Fruit fly (Drosophila melanogaster) whole organism, wandering third instar larva: ENCODE measurements around the gene CG5235.

ENCODE experiments used
- Abd-B ChIP-seq: fragments of >200 bp; optimal IDR thresholded peaks from 2 replicates; lab custom pipeline; 2017; ENCODE audit warnings: missing biosample characterization, missing genetic modification characterization
- CG32264 ChIP-seq: fragments of 200-800 bp; sonication (Bioruptor generic); optimal IDR thresholded peaks from 2 replicates; lab custom pipeline; 2016; ENCODE audit warnings: missing biosample characterization, missing genetic modification characterization
- CG9705 ChIP-seq: fragments of 200-800 bp; sonication (Bioruptor generic); optimal IDR thresholded peaks from 2 replicates; lab custom pipeline; 2018; ENCODE audit warnings: missing biosample characterization, mild to moderate bottlenecking, missing genetic modification characterization
- CrebA ChIP-seq: fragments of 200-800 bp; sonication (Bioruptor generic); optimal IDR thresholded peaks from 2 replicates; lab custom pipeline; 2016; ENCODE audit warnings: missing biosample characterization, mild to moderate bottlenecking, missing genetic modification characterization, borderline replicate concordance
- Dfd ChIP-seq: fragments of >200 bp; optimal IDR thresholded peaks from 2 replicates; lab custom pipeline; 2017; ENCODE audit warnings: missing biosample characterization, missing genetic modification characterization
- Dif ChIP-seq: fragments of 200-275, 200-300 bp; sonication (Bioruptor generic); optimal IDR thresholded peaks from 2 replicates; lab custom pipeline; 2018; ENCODE audit warnings: missing biosample characterization, missing genetic modification characterization; ENCODE audit not compliant: partially characterized antibody
- GATAd ChIP-seq: sonication (Bioruptor generic); optimal IDR thresholded peaks from 2 replicates; lab custom pipeline; 2016; ENCODE audit warnings: missing biosample characterization, missing genetic modification characterization
- HLH106 ChIP-seq: fragments of 200-800 bp; optimal IDR thresholded peaks from 3 replicates; lab custom pipeline; 2019; ENCODE audit warnings: missing biosample characterization, mild to moderate bottlenecking, missing genetic modification characterization, moderate library complexity
- Hnf4 ChIP-seq: fragments of 200-800 bp; sonication (Bioruptor generic); optimal IDR thresholded peaks from 2 replicates; lab custom pipeline; 2016; ENCODE audit warnings: missing biosample characterization, mild to moderate bottlenecking, missing genetic modification characterization
- Hr78 ChIP-seq: fragments of >200 bp; optimal IDR thresholded peaks from 2 replicates; lab custom pipeline; 2017; ENCODE audit warnings: missing biosample characterization, missing genetic modification characterization
- Hr83 ChIP-seq: fragments of 200-300 bp; sonication (Bioruptor generic); optimal IDR thresholded peaks from 2 replicates; lab custom pipeline; 2016; ENCODE audit warnings: missing biosample characterization, mild to moderate bottlenecking, missing genetic modification characterization, moderate library complexity; ENCODE audit not compliant: poor library complexity, severe bottlenecking
- Jra ChIP-seq: sonication (Bioruptor generic); optimal IDR thresholded peaks from 2 replicates; lab custom pipeline; 2016; ENCODE audit warnings: missing biosample characterization, missing genetic modification characterization
- Mio ChIP-seq: sonication (Bioruptor generic); optimal IDR thresholded peaks from 2 replicates; lab custom pipeline; 2016; ENCODE audit warnings: missing biosample characterization, missing genetic modification characterization
- Myc ChIP-seq: fragments of >200 bp; optimal IDR thresholded peaks from 2 replicates; lab custom pipeline; 2017
- N ChIP-seq: fragments of >200 bp; optimal IDR thresholded peaks from 2 replicates; lab custom pipeline; 2018; ENCODE audit warnings: missing biosample characterization, missing external identifiers, missing genetic modification characterization
- OdsH ChIP-seq: fragments of 200-800 bp; sonication (Bioruptor generic); optimal IDR thresholded peaks from 2 replicates; lab custom pipeline; 2016; ENCODE audit warnings: missing biosample characterization, mild to moderate bottlenecking, missing genetic modification characterization
- Rel ChIP-seq, 2 experiments: fragments of 200-800 bp; sonication (Bioruptor generic) in 1 of 2; optimal IDR thresholded peaks; 2 replicates in 1 of 2; 3 replicates in 1 of 2; lab custom pipeline; 2016 to 2019; ENCODE audit warnings: mild to moderate bottlenecking in 2 of 2, missing biosample characterization in 2 of 2, missing genetic modification characterization in 2 of 2, moderate library complexity in 1 of 2
- Sp1 ChIP-seq: fragments of 200-800 bp; sonication (Bioruptor generic); optimal IDR thresholded peaks from 3 replicates; lab custom pipeline; 2019; ENCODE audit warnings: missing biosample characterization, mild to moderate bottlenecking, missing genetic modification characterization, moderate library complexity
- Vsx2 ChIP-seq: fragments of 200-300, 225-300 bp; sonication (Bioruptor generic); optimal IDR thresholded peaks from 2 replicates; lab custom pipeline; 2018; ENCODE audit warnings: missing biosample characterization, missing genetic modification characterization; ENCODE audit not compliant: partially characterized antibody
- br ChIP-seq: fragments of 200-800 bp; sonication (Bioruptor generic); optimal IDR thresholded peaks from 2 replicates; lab custom pipeline; 2016; ENCODE audit warnings: missing biosample characterization, missing genetic modification characterization
- brk ChIP-seq: fragments of 200-800 bp; sonication (Bioruptor generic); optimal IDR thresholded peaks from 2 replicates; lab custom pipeline; 2016; ENCODE audit warnings: missing biosample characterization, mild to moderate bottlenecking, missing genetic modification characterization
- dl ChIP-seq, 2 experiments: fragments of 175-275, 200-275 bp in 1 of 2; fragments of 200-275 bp in 1 of 2; sonication (Bioruptor generic); optimal IDR thresholded peaks; lab custom pipeline; 2018; ENCODE audit warnings: mild to moderate bottlenecking in 2 of 2, missing biosample characterization in 2 of 2, missing genetic modification characterization in 2 of 2, moderate library complexity in 2 of 2; ENCODE audit not compliant: partially characterized antibody in 2 of 2, insufficient read depth in 1 of 2
- dmrt93B ChIP-seq: fragments of 200-800 bp; sonication (Bioruptor generic); optimal IDR thresholded peaks from 2 replicates; lab custom pipeline; 2018; ENCODE audit warnings: missing biosample characterization, mild to moderate bottlenecking, missing genetic modification characterization
- dsf ChIP-seq: sonication (Bioruptor generic); optimal IDR thresholded peaks from 2 replicates; lab custom pipeline; 2016; ENCODE audit warnings: missing biosample characterization, missing genetic modification characterization, borderline replicate concordance
- ey ChIP-seq: fragments of 200-800 bp; sonication (Bioruptor generic); optimal IDR thresholded peaks from 2 replicates; lab custom pipeline; 2016; ENCODE audit warnings: missing biosample characterization, missing genetic modification characterization
- foxo ChIP-seq, 2 experiments: fragments of 200-800 bp; sonication (Bioruptor generic); optimal IDR thresholded peaks; 2 replicates in 1 of 2; 3 replicates in 1 of 2; lab custom pipeline; 2016 to 2017; ENCODE audit warnings: missing biosample characterization in 2 of 2, missing genetic modification characterization in 2 of 2
- fru ChIP-seq: fragments of 200-800 bp; sonication (Bioruptor generic); optimal IDR thresholded peaks from 3 replicates; lab custom pipeline; 2016; ENCODE audit warnings: missing biosample characterization, mild to moderate bottlenecking, missing genetic modification characterization
- h ChIP-seq: fragments of 200-800 bp; sonication (Bioruptor generic); optimal IDR thresholded peaks from 3 replicates; lab custom pipeline; 2016; ENCODE audit warnings: missing biosample characterization, mild to moderate bottlenecking, missing genetic modification characterization
- jim ChIP-seq: fragments of 175-275, 200-325 bp; sonication (Bioruptor generic); optimal IDR thresholded peaks from 2 replicates; lab custom pipeline; 2016; ENCODE audit warnings: missing biosample characterization, mild to moderate bottlenecking, missing genetic modification characterization
- lola ChIP-seq: fragments of >200 bp; optimal IDR thresholded peaks from 2 replicates; lab custom pipeline; 2017; ENCODE audit warnings: missing biosample characterization, missing genetic modification characterization
- pan ChIP-seq: fragments of >200 bp; optimal IDR thresholded peaks from 2 replicates; lab custom pipeline; 2017
- psq ChIP-seq: fragments of 200-800 bp; sonication (Bioruptor generic); optimal IDR thresholded peaks from 3 replicates; lab custom pipeline; 2017; ENCODE audit warnings: missing biosample characterization, mild to moderate bottlenecking, missing genetic modification characterization, moderate library complexity
- rgr ChIP-seq: fragments of 200-800 bp; sonication (Bioruptor generic); optimal IDR thresholded peaks from 3 replicates; lab custom pipeline; 2016; ENCODE audit warnings: missing biosample characterization, mild to moderate bottlenecking, missing genetic modification characterization
- sage ChIP-seq: fragments of 200-800 bp; sonication (Bioruptor generic); optimal IDR thresholded peaks from 2 replicates; lab custom pipeline; 2016; ENCODE audit warnings: missing biosample characterization, mild to moderate bottlenecking, missing genetic modification characterization
- sv ChIP-seq: fragments of 200-800 bp; sonication (Bioruptor generic); optimal IDR thresholded peaks from 3 replicates; lab custom pipeline; 2016; ENCODE audit warnings: missing biosample characterization, missing genetic modification characterization
- tai ChIP-seq: sonication (Bioruptor generic); optimal IDR thresholded peaks from 2 replicates; lab custom pipeline; 2016; ENCODE audit warnings: missing biosample characterization, missing genetic modification characterization
- usp ChIP-seq: fragments of >200 bp; optimal IDR thresholded peaks from 2 replicates; lab custom pipeline; 2017; ENCODE audit warnings: missing biosample characterization, missing genetic modification characterization
- woc ChIP-seq: sonication (Bioruptor generic); optimal IDR thresholded peaks from 2 replicates; lab custom pipeline; 2016; ENCODE audit warnings: missing biosample characterization, mild to moderate bottlenecking, missing genetic modification characterization

The CG5235 gene

DNA sequence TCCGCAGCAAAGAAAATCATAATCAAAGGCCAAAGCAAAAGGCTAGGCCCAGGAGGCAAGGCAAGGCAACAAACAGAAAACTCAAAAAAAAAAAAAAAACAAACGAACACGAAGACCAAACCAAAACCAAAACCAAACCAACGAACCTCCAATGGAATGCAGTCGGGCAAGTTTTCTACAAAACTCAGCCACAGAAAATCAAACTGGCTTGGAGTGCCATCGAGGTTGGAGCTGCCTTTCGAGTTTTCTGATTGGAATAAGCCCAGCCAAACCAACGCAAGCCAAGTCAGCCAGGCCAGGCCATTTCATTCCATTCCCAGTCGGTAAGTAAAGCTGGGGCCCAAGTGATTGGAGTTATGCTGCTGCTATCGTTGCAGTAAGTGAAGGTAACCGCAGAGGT is 47.6 kb downstream of the CG5235 start:
- TF ChIP-seq sage = no peak
- TF ChIP-seq CrebA (GFP tag; lab: Kevin White, UChicago) = peak; percentile 25
- TF ChIP-seq dl (GFP tag; optimal IDR thresholded peaks at IDR 0.05; lab: Kevin White, UChicago; ENCODE audit: insufficient read depth in 1 of 2, partially characterized antibody in 2 of 2) = peak in 1 of 2 experiments; percentile 3
- TF ChIP-seq CG32264 (GFP tag; lab: Kevin White, UChicago) = no peak
- peak; percentile 35 for TF ChIP-seq fru (GFP tag; lab: Kevin White, UChicago)
- peak; percentile 35 for TF ChIP-seq Hr83 (GFP tag; lab: Kevin White, UChicago)

DNA sequence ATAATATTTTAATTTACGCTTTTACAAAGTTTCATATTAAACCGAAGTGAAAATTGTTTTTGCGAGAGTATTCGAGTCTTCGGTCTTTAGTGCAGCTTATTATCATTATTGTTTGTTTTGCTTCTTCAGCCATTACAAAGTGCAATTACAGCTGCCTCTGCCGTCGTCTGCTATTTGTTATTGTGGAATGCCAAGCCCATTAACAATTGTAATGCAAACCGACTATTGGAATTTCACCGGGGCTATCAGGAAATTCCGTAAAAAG is 48.2 kb downstream of the CG5235 start:
- no peak for TF ChIP-seq Sp1 (GFP tag; lab: Kevin White, UChicago)
- TF ChIP-seq fru (GFP tag; lab: Kevin White, UChicago) = no peak
- no peak for TF ChIP-seq jim (GFP tag; lab: Kevin White, UChicago)
- no peak for TF ChIP-seq Hr78 (GFP tag; lab: Kevin White, UChicago)
- TF ChIP-seq Dif (GFP tag; lab: Kevin White, UChicago) = no peak
- TF ChIP-seq lola (GFP tag; lab: Kevin White, UChicago) = no peak
- no peak for TF ChIP-seq Mio (GFP tag; lab: Kevin White, UChicago)
- TF ChIP-seq psq = no peak
- no peak for TF ChIP-seq Myc (lab: Kevin White, UChicago)

DNA sequence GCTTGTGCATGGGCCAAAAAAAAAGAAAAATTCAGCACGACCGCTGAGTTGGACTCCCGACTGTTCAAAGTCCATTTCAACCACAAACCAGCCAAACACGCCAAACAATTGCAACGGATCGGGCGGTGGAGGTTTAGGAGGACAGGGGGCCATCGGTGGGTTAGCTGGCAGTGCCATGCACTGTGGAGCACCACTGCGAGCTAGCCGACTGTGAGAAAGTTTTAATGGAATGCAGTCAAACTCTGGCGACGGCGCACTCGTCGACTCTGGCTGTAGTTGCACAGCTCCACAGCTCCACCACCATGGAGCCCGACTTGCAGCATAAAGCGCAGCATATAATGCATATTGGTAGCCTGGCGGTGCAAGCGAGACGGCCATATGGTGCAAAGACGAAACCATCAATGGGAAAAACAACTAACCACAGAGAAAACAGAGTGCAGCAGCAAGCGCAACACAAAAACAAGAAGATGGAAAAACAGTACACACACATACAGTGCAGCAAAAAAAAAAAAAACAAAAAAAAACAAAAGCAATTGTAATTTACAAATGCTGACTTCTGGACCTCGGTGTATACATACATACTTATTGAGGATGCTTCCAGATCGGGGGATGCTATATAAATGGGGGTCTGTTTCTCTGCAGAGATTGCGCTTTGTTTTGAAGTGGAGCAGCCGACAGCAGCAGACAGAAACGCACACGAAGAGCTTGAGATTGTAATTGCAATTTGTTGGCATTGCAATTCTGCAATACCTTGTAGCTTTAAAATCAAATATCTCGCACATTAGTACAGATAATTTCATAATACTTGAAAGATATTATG is 48.7 kb downstream of the CG5235 start:
- no peak for TF ChIP-seq jim (GFP tag; lab: Kevin White, UChicago)
- no peak for TF ChIP-seq Vsx2 (GFP tag; lab: Kevin White, UChicago)
- TF ChIP-seq foxo (GFP tag; optimal IDR thresholded peaks at IDR 0.05; lab: Kevin White, UChicago) = no peak
- TF ChIP-seq tai = no peak
- TF ChIP-seq CG32264 (GFP tag; lab: Kevin White, UChicago) = no peak
- TF ChIP-seq usp (GFP tag; lab: Kevin White, UChicago) = no peak
- no peak for TF ChIP-seq Hr78 (GFP tag; lab: Kevin White, UChicago)
- TF ChIP-seq br (GFP tag; lab: Kevin White, UChicago) = no peak
- TF ChIP-seq h (GFP tag; lab: Kevin White, UChicago) = no peak
- TF ChIP-seq HLH106 = no peak
- peak; percentile 32 for TF ChIP-seq psq
- TF ChIP-seq N (GFP tag; lab: Kevin White, UChicago) = no peak
- TF ChIP-seq woc = peak; percentile 23
- TF ChIP-seq lola (GFP tag; lab: Kevin White, UChicago) = no peak
- TF ChIP-seq Rel (GFP tag; optimal IDR thresholded peaks at IDR 0.05; lab: Kevin White, UChicago) = no peak
- peak; percentile 46 for TF ChIP-seq Rel (tag; optimal IDR thresholded peaks at IDR 0.05; lab: Kevin White, UChicago)
- TF ChIP-seq Hr83 (GFP tag; lab: Kevin White, UChicago) = peak; percentile 58
- TF ChIP-seq Myc (lab: Kevin White, UChicago) = no peak
- no peak for TF ChIP-seq CG9705 (GFP tag; lab: Kevin White, UChicago)
- TF ChIP-seq Mio (GFP tag; lab: Kevin White, UChicago) = no peak
- TF ChIP-seq fru (GFP tag; lab: Kevin White, UChicago) = peak; percentile 16
- no peak for TF ChIP-seq Dfd (GFP tag; lab: Kevin White, UChicago)
- peak; percentile 30 for TF ChIP-seq brk (GFP tag; lab: Kevin White, UChicago)
- TF ChIP-seq pan = no peak
- no peak for TF ChIP-seq dsf (GFP tag; lab: Kevin White, UChicago)
- no peak for TF ChIP-seq rgr (GFP tag; lab: Kevin White, UChicago)
- no peak for TF ChIP-seq OdsH (GFP tag; lab: Kevin White, UChicago)
- TF ChIP-seq Hnf4 (GFP tag; lab: Kevin White, UChicago) = peak; percentile 79
- no peak for TF ChIP-seq sv
- TF ChIP-seq Sp1 (GFP tag; lab: Kevin White, UChicago) = peak; percentile 51
- peak; percentile 61 for TF ChIP-seq Dif (GFP tag; lab: Kevin White, UChicago)
- no peak for TF ChIP-seq Jra (GFP tag; lab: Kevin White, UChicago)
- TF ChIP-seq ey (GFP tag; lab: Kevin White, UChicago) = no peak
- peak in 1 of 2 experiments; percentile 5 for TF ChIP-seq dl (GFP tag; optimal IDR thresholded peaks at IDR 0.05; lab: Kevin White, UChicago; ENCODE audit: insufficient read depth in 1 of 2, partially characterized antibody in 2 of 2)
- no peak for TF ChIP-seq Abd-B (GFP tag; lab: Kevin White, UChicago)
- no peak for TF ChIP-seq sage
- no peak for TF ChIP-seq GATAd (GFP tag; lab: Kevin White, UChicago)
- TF ChIP-seq dmrt93B (GFP tag; lab: Kevin White, UChicago) = no peak
- TF ChIP-seq CrebA (GFP tag; lab: Kevin White, UChicago) = no peak
